Fruit fly (Drosophila melanogaster) whole organism, pupa: ENCODE measurements around the gene CG5934.

Experiments used
- CG12605 ChIP-seq: fragments of 200-800 bp; sonication (Bioruptor generic); IDR thresholded peaks from 2 replicates; pipeline ENCODE4 v1.3.6; 2022; ENCODE audit warnings: missing biosample characterization, missing genetic modification characterization
- CG4496 ChIP-seq: fragments of 200-800 bp; sonication (Bioruptor generic); IDR thresholded peaks from 3 replicates; pipeline ENCODE4 v1.3.6; 2022; ENCODE audit warnings: missing biosample characterization, missing genetic modification characterization
- CG8301 ChIP-seq: fragments of 200-800 bp; sonication (Bioruptor generic); optimal IDR thresholded peaks from 2 replicates; lab custom pipeline; 2018; ENCODE audit warnings: missing biosample characterization, mild to moderate bottlenecking, missing genetic modification characterization
- CG9948 ChIP-seq: fragments of 200-800 bp; sonication (Bioruptor generic); optimal IDR thresholded peaks from 2 replicates; lab custom pipeline; 2018; ENCODE audit warnings: missing biosample characterization, mild to moderate bottlenecking, missing genetic modification characterization, moderate library complexity
- D1 ChIP-seq: fragments of 200-800 bp; sonication (Bioruptor generic); optimal IDR thresholded peaks from 2 replicates; lab custom pipeline; 2018; ENCODE audit warnings: missing biosample characterization, mild to moderate bottlenecking, missing genetic modification characterization, moderate library complexity
- EcR ChIP-seq: fragments of 200-800 bp; sonication (Bioruptor generic); optimal IDR thresholded peaks from 3 replicates; lab custom pipeline; 2019; ENCODE audit warnings: missing biosample characterization, missing genetic modification characterization, mild to moderate bottlenecking, moderate library complexity, missing genetic modification reagents
- Snoo ChIP-seq: fragments of 200-800 bp; sonication (Bioruptor generic); optimal IDR thresholded peaks from 3 replicates; lab custom pipeline; 2017; ENCODE audit warnings: missing biosample characterization, mild to moderate bottlenecking, missing genetic modification characterization, inconsistent platforms

- TF ChIP-seq CG8301 (peak; percentile 70), CG4496 (peak; percentile 63; the same call in 2 of the 3 replicates), CG12605 (GFP tag; lab: Robert Waterston, UW) (peak; percentile 49), Snoo (tag; lab: Kevin White, UChicago) (peak; percentile 52), CG9948 (peak; percentile 60), D1 (no peak), EcR (no peak)
These were observed 48.8 kb upstream of the CG5934 start for dm6 chr3R:27224727-27225126.
